Worm (Caenorhabditis elegans): ENCODE results near the gene meg-1.

Gene meg-1

ce11 chrX:13950620-13951152 lies 21.3 kb upstream of the meg-1 start (continued):
- TF ChIP-seq elt-2 (tag; optimal IDR thresholded peaks at IDR 0.05) (no peak), xbp-1 (tag; optimal IDR thresholded peaks at IDR 0.05) (peak; percentile 40), pqm-1 (tag; optimal IDR thresholded peaks at IDR 0.05) (no peak), ceh-90 (tag; optimal IDR thresholded peaks at IDR 0.05) (no peak), snpc-4 (tag; optimal IDR thresholded peaks at IDR 0.05) (no peak), fkh-10 (GFP tag; optimal IDR thresholded peaks at IDR 0.05) (no peak), nhr-20 (tag; optimal IDR thresholded peaks at IDR 0.05) (peak; percentile 78), nhr-76 (tag; optimal IDR thresholded peaks at IDR 0.05) (no peak), sptf-1 (tag; optimal IDR thresholded peaks at IDR 0.05) (no peak), hlh-4 (tag; optimal IDR thresholded peaks at IDR 0.05) (no peak), lin-14 (GFP tag; optimal IDR thresholded peaks at IDR 0.05) (peak; percentile 81), rnt-1 (tag; optimal IDR thresholded peaks at IDR 0.05) (peak; percentile 32), mdl-1 (tag; optimal IDR thresholded peaks at IDR 0.05) (peak in 1 of 2 experiments; percentile 38), ceh-82 (tag; optimal IDR thresholded peaks at IDR 0.05) (peak; percentile 15 to 38 (median 21)), hlh-17 (GFP tag; optimal IDR thresholded peaks at IDR 0.05; ENCODE audit: borderline replicate concordance) (no peak), nhr-85 (tag) (peak; percentile 94), pax-3 (tag; optimal IDR thresholded peaks at IDR 0.05) (no peak), lin-13 (GFP tag; optimal IDR thresholded peaks at IDR 0.05) (no peak), swsn-7 (tag; optimal IDR thresholded peaks at IDR 0.05) (peak; percentile 57), tbx-2 (tag; optimal IDR thresholded peaks at IDR 0.05) (peak; percentile 63), pag-3 (tag; optimal IDR thresholded peaks at IDR 0.05; ENCODE audit: borderline replicate concordance, insufficient read depth) (no peak), C34B4.2 (tag; optimal IDR thresholded peaks at IDR 0.05) (no peak), nhr-28 (tag; optimal IDR thresholded peaks at IDR 0.05) (no peak), lin-15B (tag; optimal IDR thresholded peaks at IDR 0.05) (no peak), nhr-11 (tag; optimal IDR thresholded peaks at IDR 0.05) (no peak), jun-1 (tag; optimal IDR thresholded peaks at IDR 0.05) (peak; percentile 44), isw-1 (GFP tag; IDR thresholded peaks at IDR 0.05) (no peak), mef-2 (tag; optimal IDR thresholded peaks at IDR 0.05) (no peak), dpl-1 (GFP tag; optimal IDR thresholded peaks at IDR 0.05) (no peak), nhr-84 (tag; optimal IDR thresholded peaks at IDR 0.05) (no peak), skn-1 (tag; optimal IDR thresholded peaks at IDR 0.05) (peak; percentile 10), C16A3.4 (tag; optimal IDR thresholded peaks at IDR 0.05) (peak; percentile 22), fkh-8 (tag; optimal IDR thresholded peaks at IDR 0.05) (no peak), ztf-4 (tag; optimal IDR thresholded peaks at IDR 0.05) (peak; percentile 13), dsc-1 (tag; optimal IDR thresholded peaks at IDR 0.05) (no peak), fkh-4 (tag; optimal IDR thresholded peaks at IDR 0.05; ENCODE audit: borderline replicate concordance) (no peak), Y116A8C.19 (tag; optimal IDR thresholded peaks at IDR 0.05; ENCODE audit: borderline replicate concordance) (no peak), mab-9 (GFP tag; IDR thresholded peaks at IDR 0.05) (no peak), F16B12.6 (tag; optimal IDR thresholded peaks at IDR 0.05) (no peak), nhr-237 (tag; optimal IDR thresholded peaks at IDR 0.05) (no peak), zag-1 (tag; optimal IDR thresholded peaks at IDR 0.05) (no peak)

- TF ChIP-seq aha-1 (tag; optimal IDR thresholded peaks at IDR 0.05) (no peak), hpl-2 (GFP tag; optimal IDR thresholded peaks at IDR 0.05) (no peak), lin-14 (GFP tag; optimal IDR thresholded peaks at IDR 0.05) (no peak), blmp-1 (tag; optimal IDR thresholded peaks at IDR 0.05) (no peak), alr-1 (tag; optimal IDR thresholded peaks at IDR 0.05; ENCODE audit: borderline replicate concordance) (no peak), zip-4 (GFP tag; optimal IDR thresholded peaks at IDR 0.05) (no peak), aly-2 (tag; optimal IDR thresholded peaks at IDR 0.05) (no peak), ceh-88 (GFP tag; IDR thresholded peaks at IDR 0.05) (no peak), rnt-1 (tag; optimal IDR thresholded peaks at IDR 0.05) (no peak), snu-23 (GFP tag; optimal IDR thresholded peaks at IDR 0.05) (no peak), swsn-7 (tag; optimal IDR thresholded peaks at IDR 0.05) (no peak), nhr-47 (tag; optimal IDR thresholded peaks at IDR 0.05) (no peak), efl-3 (GFP tag; optimal IDR thresholded peaks at IDR 0.05) (no peak), hlh-4 (tag; optimal IDR thresholded peaks at IDR 0.05) (no peak), sptf-1 (tag; optimal IDR thresholded peaks at IDR 0.05) (no peak), fkh-4 (tag; optimal IDR thresholded peaks at IDR 0.05; ENCODE audit: borderline replicate concordance) (no peak), C04F5.9 (tag; optimal IDR thresholded peaks at IDR 0.05) (no peak)
Observed at ce11 chrX:13948810-13949209, 19.4 kb upstream of the meg-1 start, which contains the start of gene alg-1. TSS of gene alg-1 (plus strand) at chrX:13949110.
